Worm (Caenorhabditis elegans) whole organism, L1 larva: Measurements from ENCODE around the gene ZC477.4.
A peak's percentile ranks its signal among the peaks of the same experiment; 100 is the strongest.

ENCODE experiments used
- C04F5.9 ChIP-seq: sonication (generic microtip); optimal IDR thresholded peaks from 2 replicates; lab custom pipeline; 2016; ENCODE audit warnings: missing genetic modification characterization, missing compliant biosample characterization
- C16A3.4 ChIP-seq: fragments of 150-350 bp; optimal IDR thresholded peaks from 2 replicates; lab custom pipeline; 2014; ENCODE audit warnings: missing biosample characterization, missing genetic modification characterization
- C34B4.2 ChIP-seq: sonication (generic microtip); optimal IDR thresholded peaks from 2 replicates; lab custom pipeline; 2017; ENCODE audit warnings: mild to moderate bottlenecking, missing genetic modification characterization, missing compliant biosample characterization
- F16B12.6 ChIP-seq: fragments of 150-350 bp; optimal IDR thresholded peaks from 2 replicates; lab custom pipeline; 2014; ENCODE audit warnings: missing biosample characterization, missing genetic modification characterization
- Y116A8C.19 ChIP-seq: sonication (generic microtip); optimal IDR thresholded peaks from 2 replicates; lab custom pipeline; 2016; ENCODE audit warnings: missing compliant biosample characterization, missing genetic modification characterization, borderline replicate concordance
- aha-1 ChIP-seq: fragments of 150-350 bp; optimal IDR thresholded peaks from 2 replicates; lab custom pipeline; 2014; ENCODE audit warnings: missing biosample characterization, missing genetic modification characterization
- alr-1 ChIP-seq: fragments of 200-800 bp; sonication (Bioruptor generic); optimal IDR thresholded peaks from 2 replicates; lab custom pipeline; 2018; ENCODE audit warnings: borderline replicate concordance, mild to moderate bottlenecking, missing genetic modification characterization, missing compliant biosample characterization
- aly-2 ChIP-seq: fragments of 150-350 bp; optimal IDR thresholded peaks from 2 replicates; lab custom pipeline; 2014; ENCODE audit warnings: missing biosample characterization, missing genetic modification characterization
- ama-1 ChIP-seq: fragments of 150-350 bp; optimal IDR thresholded peaks from 2 replicates; lab custom pipeline; 2014
- blmp-1 ChIP-seq: fragments of 150-350 bp; optimal IDR thresholded peaks from 2 replicates; lab custom pipeline; 2014; ENCODE audit warnings: missing biosample characterization, missing genetic modification characterization
- ceh-63 ChIP-seq: fragments of 200-800 bp; sonication (Bioruptor generic); optimal IDR thresholded peaks from 2 replicates; lab custom pipeline; 2018; ENCODE audit warnings: mild to moderate bottlenecking, missing genetic modification characterization, missing compliant biosample characterization
- ceh-8 ChIP-seq: fragments of 200-800 bp; sonication (Bioruptor generic); optimal IDR thresholded peaks from 2 replicates; lab custom pipeline; 2018; ENCODE audit warnings: mild to moderate bottlenecking, missing genetic modification characterization, moderate library complexity, missing compliant biosample characterization
- dpl-1 ChIP-seq, 3 experiments: fragments of 150-350 bp in 2 of 3; sonication (generic microtip) in 1 of 3; optimal IDR thresholded peaks; 2 replicates each; lab custom pipeline; 2014 to 2017; ENCODE audit warnings: missing biosample characterization in 3 of 3, missing genetic modification characterization in 3 of 3, missing genetic modification reagents in 3 of 3
- dsc-1 ChIP-seq: sonication (generic microtip); optimal IDR thresholded peaks from 2 replicates; lab custom pipeline; 2016; ENCODE audit warnings: mild to moderate bottlenecking, missing genetic modification characterization, missing compliant biosample characterization
- efl-3 ChIP-seq: fragments of 200-800 bp; sonication (Bioruptor generic); optimal IDR thresholded peaks from 2 replicates; lab custom pipeline; 2018; ENCODE audit warnings: mild to moderate bottlenecking, missing genetic modification characterization, missing compliant biosample characterization
- egl-13 ChIP-seq: sonication (generic microtip); optimal IDR thresholded peaks from 2 replicates; lab custom pipeline; 2016; ENCODE audit warnings: missing genotype, missing genetic modification reagents, missing genetic modification characterization, missing compliant biosample characterization
- elt-2 ChIP-seq: sonication (generic microtip); optimal IDR thresholded peaks from 2 replicates; lab custom pipeline; 2016; ENCODE audit warnings: missing genetic modification characterization, mild to moderate bottlenecking, inconsistent platforms, missing compliant biosample characterization, missing genetic modification reagents
- elt-3 ChIP-seq, 6 experiments: fragments of 150-350 bp in 1 of 6; sonication (generic microtip); optimal IDR thresholded peaks; 2 replicates each; lab custom pipeline; 2017 to 2018; ENCODE audit warnings: missing biosample characterization in 6 of 6, missing genetic modification characterization in 6 of 6, inconsistent platforms in 1 of 6
- ets-5 ChIP-seq: fragments of 200-800 bp; sonication (Bioruptor generic); IDR thresholded peaks from 2 replicates; pipeline ENCODE4 v1.3.6; 2022; ENCODE audit warnings: missing genetic modification characterization, missing compliant biosample characterization
- fkh-10 ChIP-seq: sonication (generic microtip); optimal IDR thresholded peaks from 2 replicates; lab custom pipeline; 2017; ENCODE audit warnings: missing biosample characterization, missing genetic modification reagents, missing genetic modification characterization
- fkh-8 ChIP-seq: sonication (generic microtip); optimal IDR thresholded peaks from 2 replicates; lab custom pipeline; 2016; ENCODE audit warnings: mild to moderate bottlenecking, missing genetic modification characterization, missing compliant biosample characterization
- grh-1 ChIP-seq: fragments of 200-800 bp; sonication (Bioruptor generic); IDR thresholded peaks from 2 replicates; pipeline ENCODE4 v1.3.6; 2022; ENCODE audit warnings: missing genetic modification reagents, missing genetic modification characterization, missing compliant biosample characterization
- hpl-2 ChIP-seq: fragments of 150-350 bp; optimal IDR thresholded peaks from 2 replicates; lab custom pipeline; 2014; ENCODE audit warnings: missing biosample characterization, missing genetic modification reagents, missing genetic modification characterization
- jun-1 ChIP-seq: fragments of 150-350 bp; optimal IDR thresholded peaks from 2 replicates; lab custom pipeline; 2014; ENCODE audit warnings: missing biosample characterization, missing genetic modification reagents, missing genetic modification characterization
- lin-13 ChIP-seq: fragments of 150-350 bp; optimal IDR thresholded peaks from 2 replicates; lab custom pipeline; 2014; ENCODE audit warnings: missing biosample characterization, missing genetic modification reagents, missing genetic modification characterization
- lin-15B ChIP-seq: fragments of 150-350 bp; sonication (generic microtip); optimal IDR thresholded peaks from 3 replicates; lab custom pipeline; 2014; ENCODE audit warnings: missing biosample characterization, missing genetic modification characterization
- lin-35 ChIP-seq, 2 experiments: fragments of 150-350 bp; optimal IDR thresholded peaks; 2 replicates each; lab custom pipeline; 2014; ENCODE audit warnings: missing biosample characterization in 2 of 2, missing genetic modification characterization in 2 of 2, missing genetic modification reagents in 2 of 2
- lin-39 ChIP-seq: fragments of 150-350 bp; optimal IDR thresholded peaks from 2 replicates; lab custom pipeline; 2014; ENCODE audit warnings: missing biosample characterization, missing genetic modification reagents, missing genetic modification characterization
- mab-9 ChIP-seq: fragments of 200-800 bp; sonication (Bioruptor generic); IDR thresholded peaks from 2 replicates; pipeline ENCODE4 v1.3.6; 2022; ENCODE audit warnings: missing genetic modification reagents, missing genetic modification characterization, missing compliant biosample characterization
- mef-2 ChIP-seq: fragments of 150-350 bp; optimal IDR thresholded peaks from 2 replicates; lab custom pipeline; 2014; ENCODE audit warnings: missing biosample characterization, missing genetic modification characterization
- nhr-19 ChIP-seq: fragments of 200-800 bp; sonication (Bioruptor generic); conservative IDR thresholded peaks from 2 replicates; pipeline ENCODE4 v1.3.6; 2022; ENCODE audit warnings: missing genetic modification characterization, missing compliant biosample characterization
- nhr-20 ChIP-seq: sonication (generic microtip); optimal IDR thresholded peaks from 2 replicates; lab custom pipeline; 2016; ENCODE audit warnings: mild to moderate bottlenecking, missing genetic modification characterization, missing compliant biosample characterization
- nhr-237 ChIP-seq: fragments of 150-350 bp; optimal IDR thresholded peaks from 2 replicates; lab custom pipeline; 2014; ENCODE audit warnings: missing biosample characterization, missing genetic modification characterization
- nhr-47 ChIP-seq: sonication (generic microtip); optimal IDR thresholded peaks from 2 replicates; lab custom pipeline; 2016; ENCODE audit warnings: mild to moderate bottlenecking, missing genetic modification characterization, moderate library complexity, missing compliant biosample characterization
- nhr-76 ChIP-seq: sonication (generic microtip); optimal IDR thresholded peaks from 2 replicates; lab custom pipeline; 2017; ENCODE audit warnings: missing biosample characterization, missing genetic modification characterization
- nhr-77 ChIP-seq: fragments of 150-350 bp; optimal IDR thresholded peaks from 2 replicates; lab custom pipeline; 2014; ENCODE audit warnings: missing biosample characterization, missing genetic modification characterization
- rnt-1 ChIP-seq: sonication (generic microtip); optimal IDR thresholded peaks from 2 replicates; lab custom pipeline; 2016; ENCODE audit warnings: mild to moderate bottlenecking, missing genetic modification characterization, moderate library complexity, missing compliant biosample characterization
- skn-1 ChIP-seq: fragments of 150-350 bp; optimal IDR thresholded peaks from 2 replicates; lab custom pipeline; 2014; ENCODE audit warnings: missing biosample characterization, missing genetic modification characterization
- snpc-4 ChIP-seq: fragments of 150-350 bp; optimal IDR thresholded peaks from 2 replicates; lab custom pipeline; 2014; ENCODE audit warnings: missing biosample characterization, missing genetic modification characterization
- snu-23 ChIP-seq: sonication (generic microtip); optimal IDR thresholded peaks from 2 replicates; lab custom pipeline; 2016; ENCODE audit warnings: missing genetic modification characterization, missing compliant biosample characterization
- sup-37 ChIP-seq: fragments of 200-800 bp; sonication (Bioruptor generic); optimal IDR thresholded peaks from 2 replicates; lab custom pipeline; 2018; ENCODE audit warnings: mild to moderate bottlenecking, missing genetic modification characterization, missing compliant biosample characterization
- swsn-7 ChIP-seq: sonication (generic microtip); optimal IDR thresholded peaks from 2 replicates; lab custom pipeline; 2016; ENCODE audit warnings: missing genetic modification characterization, missing compliant biosample characterization
- tbx-2 ChIP-seq: sonication (generic microtip); optimal IDR thresholded peaks from 2 replicates; lab custom pipeline; 2016; ENCODE audit warnings: missing genetic modification characterization, missing compliant biosample characterization
- tlp-1 ChIP-seq: fragments of 150-350 bp; optimal IDR thresholded peaks from 2 replicates; lab custom pipeline; 2014; ENCODE audit warnings: missing biosample characterization, missing genetic modification characterization
- unc-130 ChIP-seq: fragments of 150-350 bp; optimal IDR thresholded peaks from 2 replicates; lab custom pipeline; 2017; ENCODE audit warnings: missing biosample characterization, missing genetic modification characterization, inconsistent platforms
- unc-30 ChIP-seq: sonication (generic microtip); optimal IDR thresholded peaks from 2 replicates; lab custom pipeline; 2017; ENCODE audit warnings: missing biosample characterization, missing genetic modification characterization
- unc-86 ChIP-seq: sonication (generic microtip); optimal IDR thresholded peaks from 2 replicates; lab custom pipeline; 2016; ENCODE audit warnings: missing genetic modification characterization, missing compliant biosample characterization
- unc-98 ChIP-seq: fragments of 200-800 bp; sonication (Bioruptor generic); IDR thresholded peaks from 2 replicates; pipeline ENCODE4 v1.3.6; 2022; ENCODE audit warnings: missing genetic modification characterization, missing compliant biosample characterization
- vab-15 ChIP-seq: sonication (generic microtip); optimal IDR thresholded peaks from 2 replicates; lab custom pipeline; 2017; ENCODE audit warnings: missing genotype, mild to moderate bottlenecking, missing genetic modification characterization, missing compliant biosample characterization
- xbp-1 ChIP-seq: sonication (generic microtip); optimal IDR thresholded peaks from 2 replicates; lab custom pipeline; 2016; ENCODE audit warnings: missing genetic modification characterization, missing compliant biosample characterization
- zag-1 ChIP-seq: fragments of 150-350 bp; optimal IDR thresholded peaks from 2 replicates; lab custom pipeline; 2014; ENCODE audit warnings: missing biosample characterization, missing genetic modification characterization
- ztf-11 ChIP-seq, 2 experiments: sonication (generic microtip); optimal IDR thresholded peaks; 2 replicates each; lab custom pipeline; 2016 to 2017; ENCODE audit warnings: missing genetic modification characterization in 2 of 2, missing biosample characterization in 1 of 2, missing compliant biosample characterization in 1 of 2
- ztf-4 ChIP-seq: fragments of 150-350 bp; optimal IDR thresholded peaks from 2 replicates; lab custom pipeline; 2014; ENCODE audit warnings: missing biosample characterization, missing genetic modification characterization

The ZC477.4 gene

ce11 chrIV:7144670-7145257 is 46.2 kb upstream of the ZC477.4 start, which contains the start of gene hecd-1:
Gene hecd-1, minus strand, starts transcription at chrIV:7144720.
- TF ChIP-seq nhr-47 (no peak), dsc-1 (tag; lab: Kevin White, UChicago) (no peak), elt-2 (tag; lab: Kevin White, UChicago) (no peak), C04F5.9 (tag; lab: Kevin White, UChicago) (no peak), lin-35 (GFP tag; optimal IDR thresholded peaks at IDR 0.05; lab: Kevin White, UChicago) (peak in 1 of 2 experiments; percentile 55), F16B12.6 (tag; lab: Kevin White, UChicago) (peak; percentile 26), ztf-4 (tag; lab: Kevin White, UChicago) (no peak), lin-15B (peak; percentile 16), nhr-77 (tag; lab: Kevin White, UChicago) (no peak), unc-130 (no peak), lin-39 (tag; lab: Kevin White, UChicago) (no peak), ceh-8 (no peak), xbp-1 (tag; lab: Kevin White, UChicago) (peak; percentile 8), aha-1 (no peak), skn-1 (no peak), ztf-11 (tag; optimal IDR thresholded peaks at IDR 0.05; lab: Kevin White, UChicago) (no peak), Y116A8C.19 (tag; lab: Kevin White, UChicago) (no peak), ama-1 (lab: Kevin White, UChicago) (no peak), nhr-76 (tag; lab: Kevin White, UChicago) (no peak), snu-23 (no peak), unc-30 (tag; lab: Kevin White, UChicago) (no peak), fkh-10 (no peak), blmp-1 (tag; lab: Kevin White, UChicago) (no peak), zag-1 (tag; lab: Kevin White, UChicago) (no peak), ets-5 (GFP tag; lab: Robert Waterston, UW) (no peak), lin-13 (GFP tag; lab: Kevin White, UChicago) (no peak), grh-1 (GFP tag; lab: Robert Waterston, UW) (no peak), unc-98 (no peak), snpc-4 (tag; lab: Kevin White, UChicago) (no peak), fkh-8 (tag; lab: Kevin White, UChicago) (peak; percentile 26), aly-2 (tag; lab: Kevin White, UChicago) (no peak), dpl-1 (GFP tag; optimal IDR thresholded peaks at IDR 0.05; lab: Kevin White, UChicago) (peak in 2 of 3 experiments; percentile 2 to 44), C34B4.2 (tag; lab: Kevin White, UChicago) (no peak), ceh-63 (no peak), nhr-19 (GFP tag; lab: Robert Waterston, UW) (no peak), swsn-7 (tag; lab: Kevin White, UChicago) (no peak), efl-3 (GFP tag; lab: Kevin White, UChicago) (no peak), elt-3 (tag; optimal IDR thresholded peaks at IDR 0.05; lab: Kevin White, UChicago) (no peak), nhr-237 (tag; lab: Kevin White, UChicago) (no peak), unc-86 (tag; lab: Kevin White, UChicago) (no peak), mab-9 (GFP tag; lab: Robert Waterston, UW) (no peak), alr-1 (tag; lab: Kevin White, UChicago) (no peak), nhr-20 (tag; lab: Kevin White, UChicago) (no peak), sup-37 (GFP tag; lab: Kevin White, UChicago) (no peak), mef-2 (no peak), hpl-2 (GFP tag; lab: Kevin White, UChicago) (no peak), C16A3.4 (tag; lab: Kevin White, UChicago) (peak; percentile 5), egl-13 (tag; lab: Kevin White, UChicago) (no peak), tlp-1 (tag; lab: Kevin White, UChicago) (no peak), vab-15 (tag; lab: Kevin White, UChicago) (no peak), rnt-1 (tag; lab: Kevin White, UChicago) (no peak), tbx-2 (tag; lab: Kevin White, UChicago) (no peak), jun-1 (tag; lab: Kevin White, UChicago) (no peak)
